Worm (Caenorhabditis elegans): Measurements from ENCODE around the gene K09A9.8.

DNA sequence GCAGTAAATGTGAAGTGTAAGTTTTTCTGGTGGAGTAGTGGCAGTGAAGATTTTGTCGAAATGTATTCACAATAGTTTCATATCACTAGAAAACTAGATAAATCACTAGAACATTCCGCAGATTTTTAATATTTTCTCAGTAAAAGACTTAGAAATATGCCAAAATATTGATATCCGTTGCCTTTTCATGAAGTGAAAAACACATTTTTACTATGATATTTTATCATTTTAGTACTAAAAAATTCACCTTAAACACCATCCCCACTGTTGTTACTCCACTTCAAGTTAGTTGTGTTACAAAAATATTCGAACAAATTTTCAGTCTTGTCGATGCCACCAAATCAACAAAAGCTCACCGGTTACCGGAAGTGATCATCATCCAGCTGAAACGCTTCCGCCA, 3.6 kb downstream of the K09A9.8 start:
- TF ChIP-seq ama-1 (optimal IDR thresholded peaks at IDR 0.05) = no peak
- TF ChIP-seq tbx-2 (tag; optimal IDR thresholded peaks at IDR 0.05) = no peak
- no peak for TF ChIP-seq mdl-1 (tag; optimal IDR thresholded peaks at IDR 0.05)
- no peak for TF ChIP-seq ceh-28 (tag; optimal IDR thresholded peaks at IDR 0.05)
- no peak for TF ChIP-seq elt-2 (tag; optimal IDR thresholded peaks at IDR 0.05)
- no peak for TF ChIP-seq jun-1 (tag; optimal IDR thresholded peaks at IDR 0.05)
- no peak for TF ChIP-seq nhr-23 (tag; optimal IDR thresholded peaks at IDR 0.05)
- TF ChIP-seq sea-2 (GFP tag; optimal IDR thresholded peaks at IDR 0.05) = no peak
- TF ChIP-seq fos-1 (tag; optimal IDR thresholded peaks at IDR 0.05) = no peak
- TF ChIP-seq nhr-25 (tag; optimal IDR thresholded peaks at IDR 0.05) = no peak
